Worm (Caenorhabditis elegans) whole organism, midembryonic: ENCODE data around the gene C33H5.1.

Experiments used
- T22C8.4 ChIP-seq: fragments of 200-800 bp; sonication (Bioruptor generic); IDR thresholded peaks from 2 replicates; pipeline ENCODE4 v1.3.6; 2022; ENCODE audit warnings: missing genetic modification characterization, missing compliant biosample characterization
- cog-1 ChIP-seq: sonication (generic microtip); optimal IDR thresholded peaks from 2 replicates; lab custom pipeline; 2016; ENCODE audit warnings: missing genetic modification characterization, missing compliant biosample characterization
- flt-1 ChIP-seq: fragments of 200-800 bp; sonication (Bioruptor generic); IDR thresholded peaks from 2 replicates; pipeline ENCODE4 v1.3.6; 2022; ENCODE audit warnings: missing genetic modification characterization, missing compliant biosample characterization
- klf-2 ChIP-seq: fragments of 200-800 bp; sonication (Bioruptor generic); conservative IDR thresholded peaks from 2 replicates; pipeline ENCODE4 v1.3.6; 2022; ENCODE audit warnings: missing genetic modification reagents, missing genetic modification characterization, missing compliant biosample characterization
- med-1 ChIP-seq: sonication (generic microtip); optimal IDR thresholded peaks from 2 replicates; lab custom pipeline; 2017; ENCODE audit warnings: missing genetic modification characterization, mild to moderate bottlenecking, missing compliant biosample characterization, antibody characterized with exemption, missing genetic modification reagents; ENCODE audit not compliant: insufficient read depth
- ref-1 ChIP-seq: fragments of 200-800 bp; sonication (Bioruptor generic); conservative IDR thresholded peaks from 2 replicates; pipeline ENCODE4 v1.3.6; 2022; ENCODE audit warnings: missing genetic modification reagents, missing genetic modification characterization, missing compliant biosample characterization
- tab-1 ChIP-seq: fragments of 200-800 bp; sonication (Bioruptor generic); IDR thresholded peaks from 2 replicates; pipeline ENCODE4 v1.3.6; 2022; ENCODE audit warnings: missing genetic modification characterization, missing compliant biosample characterization
- ztf-23 ChIP-seq: fragments of 200-800 bp; sonication (Bioruptor generic); IDR thresholded peaks from 2 replicates; pipeline ENCODE4 v1.3.6; 2022; ENCODE audit warnings: missing genetic modification reagents, missing genetic modification characterization, missing compliant biosample characterization
- ztf-29 ChIP-seq: fragments of 200-800 bp; sonication (Bioruptor generic); IDR thresholded peaks from 2 replicates; pipeline ENCODE4 v1.3.6; 2022; ENCODE audit warnings: missing genetic modification reagents, missing genetic modification characterization, missing compliant biosample characterization

- TF ChIP-seq ref-1 (no peak), flt-1 (GFP tag; lab: Robert Waterston, UW) (no peak), T22C8.4 (GFP tag; lab: Robert Waterston, UW) (no peak), cog-1 (tag; lab: Kevin White, UChicago) (no peak), ztf-23 (GFP tag; lab: Robert Waterston, UW) (no peak), tab-1 (GFP tag; lab: Robert Waterston, UW) (no peak), med-1 (GFP tag; lab: Kevin White, UChicago) (no peak), klf-2 (GFP tag; lab: Robert Waterston, UW) (no peak), ztf-29 (no peak)
These were observed 12.1 kb upstream of the C33H5.1 start, which contains the start of gene sgo-1 for ce11 chrIV:7796432-7797113.
